Worm (Caenorhabditis elegans): ENCODE measurements around the gene irld-26.

DNA sequence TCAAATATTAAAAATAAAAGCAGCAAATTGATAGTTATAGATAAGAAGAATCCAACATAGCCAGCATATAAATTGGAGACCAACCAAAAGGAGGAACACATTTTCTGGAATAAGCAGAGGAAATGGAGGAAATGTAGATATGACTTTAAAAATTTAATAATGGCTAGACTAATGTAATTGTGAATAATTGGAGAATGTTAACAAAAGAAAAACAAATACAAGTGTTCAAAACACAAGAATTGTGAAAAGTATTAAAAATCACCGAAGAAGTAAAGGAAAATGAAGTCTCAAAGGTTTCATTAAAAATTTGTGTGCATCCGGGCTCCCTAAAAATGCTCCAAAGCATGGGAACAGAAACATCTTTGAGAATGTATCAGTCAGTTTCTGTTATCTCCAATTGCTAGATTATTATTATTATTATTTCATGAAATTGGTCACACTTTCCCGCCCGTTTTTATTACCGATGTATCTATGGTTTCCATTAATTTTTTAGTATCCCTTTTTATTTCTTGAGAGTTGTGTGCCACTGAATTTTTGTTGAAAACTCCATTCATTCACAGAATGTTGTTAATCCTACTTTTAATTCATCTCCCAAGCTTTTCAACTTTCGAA, 42.8 kb upstream of the irld-26 start, which contains the start of the genes str-109 and F10A3.11:
- TF ChIP-seq B0310.2 (tag; optimal IDR thresholded peaks at IDR 0.05): no peak
- TF ChIP-seq ama-1 (optimal IDR thresholded peaks at IDR 0.05): no peak
- TF ChIP-seq ceh-13 (GFP tag; optimal IDR thresholded peaks at IDR 0.05): no peak
- no peak for TF ChIP-seq pes-1 (GFP tag; IDR thresholded peaks at IDR 0.05)
- TF ChIP-seq F13C5.2 (tag; optimal IDR thresholded peaks at IDR 0.05): no peak
- no peak for TF ChIP-seq aly-1 (tag; optimal IDR thresholded peaks at IDR 0.05)
- TF ChIP-seq flt-1 (GFP tag; IDR thresholded peaks at IDR 0.05): no peak
- no peak for TF ChIP-seq sea-1 (GFP tag; conservative IDR thresholded peaks at IDR 0.05)
- no peak for TF ChIP-seq hnd-1 (tag; optimal IDR thresholded peaks at IDR 0.05)
- TF ChIP-seq tra-4 (tag; optimal IDR thresholded peaks at IDR 0.05): no peak
- no peak for TF ChIP-seq ets-7 (tag; optimal IDR thresholded peaks at IDR 0.05)
- no peak for TF ChIP-seq hmbx-1 (tag; optimal IDR thresholded peaks at IDR 0.05)
- no peak for TF ChIP-seq tbx-11 (GFP tag; IDR thresholded peaks at IDR 0.05)
- no peak for TF ChIP-seq scrt-1 (GFP tag; IDR thresholded peaks at IDR 0.05)
